Worm (Caenorhabditis elegans): ENCODE results near the gene F52E1.5.
A peak's percentile ranks its signal among the peaks of the same experiment; 100 is the strongest.

Gene F52E1.5

ce11 chrV:8384809-8385208 lies 5.5 kb downstream of the F52E1.5 start:
- TF ChIP-seq sup-37 (GFP tag; optimal IDR thresholded peaks at IDR 0.05) (no peak), ces-1 (GFP tag; optimal IDR thresholded peaks at IDR 0.05) (no peak), nhr-237 (tag; optimal IDR thresholded peaks at IDR 0.05) (no peak), ztf-11 (tag; optimal IDR thresholded peaks at IDR 0.05) (no peak), hpl-2 (GFP tag; optimal IDR thresholded peaks at IDR 0.05) (no peak), ceh-88 (GFP tag; IDR thresholded peaks at IDR 0.05) (no peak)

- no peak for TF ChIP-seq tlp-1 (tag; optimal IDR thresholded peaks at IDR 0.05)
- no peak for TF ChIP-seq aly-2 (tag; optimal IDR thresholded peaks at IDR 0.05)
- no peak for TF ChIP-seq lin-13 (GFP tag; optimal IDR thresholded peaks at IDR 0.05)
- no peak for TF ChIP-seq efl-1 (optimal IDR thresholded peaks at IDR 0.05)
- peak in 1 of 2 experiments; percentile 45 for TF ChIP-seq efl-1 (GFP tag; optimal IDR thresholded peaks at IDR 0.05 in 1 of 2)
- TF ChIP-seq pqm-1 (tag; optimal IDR thresholded peaks at IDR 0.05), result peak; percentile 24
- peak; percentile 66 for TF ChIP-seq elt-2 (tag; optimal IDR thresholded peaks at IDR 0.05)
- TF ChIP-seq mep-1 (tag; optimal IDR thresholded peaks at IDR 0.05), result no peak
Measured at ce11 chrV:8385879-8386530, 6.7 kb downstream of the F52E1.5 start, which contains the start of gene hsp-17. Gene hsp-17, minus strand, starts transcription at chrV:8385929.

- TF ChIP-seq nhr-84 (tag; optimal IDR thresholded peaks at IDR 0.05) (no peak), snpc-4 (tag; optimal IDR thresholded peaks at IDR 0.05) (no peak), ztf-4 (tag; optimal IDR thresholded peaks at IDR 0.05) (no peak), lin-35 (GFP tag; optimal IDR thresholded peaks at IDR 0.05) (no peak), skn-1 (tag; optimal IDR thresholded peaks at IDR 0.05) (no peak), ces-1 (GFP tag; optimal IDR thresholded peaks at IDR 0.05) (no peak)
Measured at ce11 chrV:8387056-8387455, 7.8 kb downstream of the F52E1.5 start, which contains the start of gene gcy-7. Gene gcy-7, plus strand, starts transcription at chrV:8387356.

- TF ChIP-seq hlh-17 (GFP tag; optimal IDR thresholded peaks at IDR 0.05; ENCODE audit: borderline replicate concordance) (no peak), ces-1 (GFP tag; optimal IDR thresholded peaks at IDR 0.05) (no peak), nhr-71 (tag; optimal IDR thresholded peaks at IDR 0.05) (no peak), lin-15B (tag; optimal IDR thresholded peaks at IDR 0.05) (no peak), mab-9 (GFP tag; IDR thresholded peaks at IDR 0.05) (no peak), nhr-84 (tag; optimal IDR thresholded peaks at IDR 0.05) (no peak), elt-3 (tag; optimal IDR thresholded peaks at IDR 0.05) (no peak), tbx-2 (tag; optimal IDR thresholded peaks at IDR 0.05) (no peak), lin-35 (GFP tag; optimal IDR thresholded peaks at IDR 0.05) (no peak), mep-1 (tag; optimal IDR thresholded peaks at IDR 0.05) (no peak), nhr-90 (tag; optimal IDR thresholded peaks at IDR 0.05; ENCODE audit: poor library complexity) (no peak), zip-4 (GFP tag; optimal IDR thresholded peaks at IDR 0.05) (no peak), blmp-1 (tag; optimal IDR thresholded peaks at IDR 0.05) (no peak), sptf-1 (tag; optimal IDR thresholded peaks at IDR 0.05) (no peak), sup-37 (GFP tag; optimal IDR thresholded peaks at IDR 0.05) (no peak), mef-2 (tag; optimal IDR thresholded peaks at IDR 0.05) (no peak), irx-1 (tag; optimal IDR thresholded peaks at IDR 0.05) (no peak), tlp-1 (tag; optimal IDR thresholded peaks at IDR 0.05) (no peak)
Measured at ce11 chrV:8389307-8389706, 10.0 kb downstream of the F52E1.5 start.

ce11 chrV:8394357-8394850 lies 15.1 kb downstream of the F52E1.5 start, which contains the start of the genes pho-6 and F52E1.3:
Gene pho-6, minus strand, starts transcription at chrV:8394457.
Gene F52E1.3, plus strand, starts transcription at chrV:8394800.
- TF ChIP-seq sox-4 (tag; optimal IDR thresholded peaks at IDR 0.05), result no peak
- no peak for TF ChIP-seq ets-5 (GFP tag; IDR thresholded peaks at IDR 0.05)
- TF ChIP-seq grh-1 (GFP tag; IDR thresholded peaks at IDR 0.05), result no peak
- TF ChIP-seq isw-1 (GFP tag; IDR thresholded peaks at IDR 0.05), result no peak
- no peak for TF ChIP-seq pax-3 (tag; optimal IDR thresholded peaks at IDR 0.05)
- no peak for TF ChIP-seq nhr-19 (GFP tag; conservative IDR thresholded peaks at IDR 0.05)
- no peak for TF ChIP-seq vab-15 (tag; optimal IDR thresholded peaks at IDR 0.05)
- TF ChIP-seq tlp-1 (tag; optimal IDR thresholded peaks at IDR 0.05), result no peak
- TF ChIP-seq dpl-1 (GFP tag; optimal IDR thresholded peaks at IDR 0.05), result no peak
- TF ChIP-seq sup-37 (GFP tag; optimal IDR thresholded peaks at IDR 0.05), result no peak
- TF ChIP-seq pag-3 (tag; optimal IDR thresholded peaks at IDR 0.05; ENCODE audit: borderline replicate concordance, insufficient read depth), result no peak
- no peak for TF ChIP-seq egl-13 (tag; optimal IDR thresholded peaks at IDR 0.05)
- TF ChIP-seq ztf-11 (tag; optimal IDR thresholded peaks at IDR 0.05), result no peak
